Worm (Caenorhabditis elegans) whole organism, L4/young adult: ENCODE results near the gene lin-52.

ENCODE experiments used
- W03F9.2 ChIP-seq: fragments of 150-350 bp; optimal IDR thresholded peaks from 2 replicates; lab custom pipeline; 2014; ENCODE audit warnings: missing biosample characterization, missing genetic modification characterization
- dao-5 ChIP-seq: sonication (generic microtip); optimal IDR thresholded peaks from 2 replicates; lab custom pipeline; 2016; ENCODE audit warnings: missing genotype, missing genetic modification characterization, moderate library complexity, missing compliant biosample characterization
- him-1 ChIP-seq: sonication (generic microtip); optimal IDR thresholded peaks from 2 replicates; lab custom pipeline; 2016; ENCODE audit warnings: missing genotype, missing genetic modification reagents, missing genetic modification characterization, missing compliant biosample characterization

DNA sequence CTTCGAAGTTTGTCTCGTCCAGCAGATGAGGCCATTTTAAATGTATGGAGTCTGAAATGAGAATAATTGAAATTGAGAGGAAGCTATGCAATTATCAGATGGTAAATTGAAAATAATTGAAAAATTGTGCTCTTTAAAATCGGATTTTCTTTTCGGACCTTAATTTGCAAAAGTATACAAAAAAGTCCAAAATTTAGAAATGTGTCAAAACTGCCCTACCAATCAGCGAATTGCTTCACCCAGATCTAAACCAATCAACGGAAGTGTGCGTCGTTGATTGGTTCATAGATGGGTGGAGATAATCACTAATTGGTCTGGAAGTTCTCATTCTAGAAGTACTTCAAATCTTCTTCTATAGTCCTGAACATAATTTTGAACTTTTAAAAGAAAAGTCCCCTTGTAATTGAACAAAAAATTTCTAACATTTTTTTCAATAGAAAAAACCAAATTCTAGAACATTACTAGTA, 34.9 kb downstream of the lin-52 start, which contains the start of gene R10E11.5:
- TF ChIP-seq him-1 (no peak), dao-5 (tag; lab: Kevin White, UChicago) (no peak), W03F9.2 (no peak)
